Worm (Caenorhabditis elegans): Measurements from ENCODE around the gene fbxa-190.
A peak's percentile ranks its signal among the peaks of the same experiment; 100 is the strongest.

fbxa-190 gene

ce11 chrX:1338906-1339673, 32.7 kb upstream of the fbxa-190 start:
- TF ChIP-seq lin-15B (tag; optimal IDR thresholded peaks at IDR 0.05) (no peak), dmd-8 (GFP tag; IDR thresholded peaks at IDR 0.05) (no peak), Y105C5A.15 (GFP tag; IDR thresholded peaks at IDR 0.05) (no peak), R02D3.7 (tag; optimal IDR thresholded peaks at IDR 0.05) (no peak), pqm-1 (tag; optimal IDR thresholded peaks at IDR 0.05) (no peak), nhr-41 (GFP tag; IDR thresholded peaks at IDR 0.05) (no peak), ceh-44 (GFP tag; IDR thresholded peaks at IDR 0.05) (no peak), mes-2 (tag; optimal IDR thresholded peaks at IDR 0.05; ENCODE audit: poor library complexity, severe bottlenecking) (peak; percentile 51), egl-27 (tag; optimal IDR thresholded peaks at IDR 0.05) (no peak), rbr-2 (tag; optimal IDR thresholded peaks at IDR 0.05) (peak; percentile 15), ceh-20 (GFP tag; IDR thresholded peaks at IDR 0.05) (no peak), F10B5.3 (tag; optimal IDR thresholded peaks at IDR 0.05) (peak; percentile 62), aha-1 (tag) (no peak), duxl-1 (tag; optimal IDR thresholded peaks at IDR 0.05; ENCODE audit: poor library complexity) (peak; percentile 72), arid-1 (GFP tag; conservative IDR thresholded peaks at IDR 0.05) (no peak), ceh-62 (tag; optimal IDR thresholded peaks at IDR 0.05) (no peak), lin-38 (GFP tag; IDR thresholded peaks at IDR 0.05) (0 out of 2 replicates have a peak, but pooled peaks have one; percentile 11), T26A8.4 (GFP tag; IDR thresholded peaks at IDR 0.05) (0 out of 2 replicates have a peak, but pooled peaks have one; percentile 26), fos-1 (tag; optimal IDR thresholded peaks at IDR 0.05) (no peak), jun-1 (tag; optimal IDR thresholded peaks at IDR 0.05) (peak; percentile 19), zfp-3 (GFP tag; conservative IDR thresholded peaks at IDR 0.05) (no peak), Y75B8A.6 (GFP tag; IDR thresholded peaks at IDR 0.05) (no peak), lsy-2 (tag; optimal IDR thresholded peaks at IDR 0.05) (peak in 1 of 2 experiments; percentile 35), Y5F2A.4 (GFP tag; optimal IDR thresholded peaks at IDR 0.05) (no peak), hif-1 (tag; optimal IDR thresholded peaks at IDR 0.05) (no peak), lir-3 (tag; optimal IDR thresholded peaks at IDR 0.05) (no peak), daf-12 (tag; optimal IDR thresholded peaks at IDR 0.05) (no peak), hmg-1.1 (GFP tag; IDR thresholded peaks at IDR 0.05) (0 out of 2 replicates have a peak, but pooled peaks have one; percentile 21), mep-1 (tag; optimal IDR thresholded peaks at IDR 0.05) (peak; percentile 51), nhr-102 (tag; optimal IDR thresholded peaks at IDR 0.05) (peak; percentile 39), mxl-3 (GFP tag; optimal IDR thresholded peaks at IDR 0.05) (no peak), attf-4 (tag; optimal IDR thresholded peaks at IDR 0.05) (no peak), nhr-42 (GFP tag; IDR thresholded peaks at IDR 0.05) (0 out of 2 replicates have a peak, but pooled peaks have one; percentile 28), nhr-48 (tag; optimal IDR thresholded peaks at IDR 0.05) (no peak), dve-1 (tag; optimal IDR thresholded peaks at IDR 0.05; ENCODE audit: insufficient read depth) (peak; percentile 19), saeg-2 (GFP tag; IDR thresholded peaks at IDR 0.05) (no peak), zag-1 (tag; optimal IDR thresholded peaks at IDR 0.05) (no peak), madf-9 (GFP tag; conservative IDR thresholded peaks at IDR 0.05) (no peak), unc-39 (tag; optimal IDR thresholded peaks at IDR 0.05) (no peak)

ce11 chrX:1344321-1344720, 27.5 kb upstream of the fbxa-190 start, which contains the start of gene ins-39:
Gene ins-39, minus strand, starts transcription at chrX:1344421.
- TF ChIP-seq ZK546.5 (tag; optimal IDR thresholded peaks at IDR 0.05) = no peak
- TF ChIP-seq pha-4 (GFP tag; IDR thresholded peaks at IDR 0.05) = no peak
- no peak for TF ChIP-seq pha-4 (tag; optimal IDR thresholded peaks at IDR 0.05)

Measured in whole organism, L4 larva.